Fruit fly (Drosophila melanogaster): ENCODE measurements around the gene CG33080.

Gene CG33080

DNA sequence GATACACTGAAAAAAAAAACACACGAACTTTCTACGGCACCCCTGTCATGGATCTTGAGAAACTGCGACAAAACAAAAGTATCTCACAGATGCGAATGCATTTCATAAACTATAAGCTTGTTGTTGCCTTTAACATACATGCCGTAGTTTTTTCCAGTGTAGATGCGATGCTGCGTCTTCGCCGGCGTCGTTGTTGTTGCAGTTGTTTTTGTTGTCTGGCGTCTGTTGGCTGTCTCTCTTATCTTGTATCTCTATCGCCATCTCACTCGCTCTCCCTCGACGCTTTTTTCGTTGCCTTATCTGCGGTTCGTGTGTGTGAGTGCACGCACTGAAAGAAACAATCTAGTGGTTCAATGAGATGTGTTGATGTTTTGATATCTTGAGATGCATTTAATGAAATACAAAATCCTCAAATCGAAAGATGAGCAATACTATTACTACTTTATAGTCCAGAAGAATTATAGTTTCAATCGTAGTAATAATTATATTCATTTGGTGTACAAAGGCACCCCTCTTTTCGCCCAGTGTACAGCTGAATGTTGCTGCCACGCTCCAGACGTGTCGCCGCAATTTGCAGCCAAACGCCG lies 21.0 kb downstream of the CG33080 start (continued):
- TF ChIP-seq Dip2 (GFP tag; IDR thresholded peaks at IDR 0.05) (no peak), CG17612 (GFP tag; IDR thresholded peaks at IDR 0.05) (peak; percentile 81), ems (GFP tag; optimal IDR thresholded peaks at IDR 0.05) (peak; percentile 96), knrl (GFP tag; IDR thresholded peaks at IDR 0.05; ENCODE audit: partially characterized antibody) (no peak), D19A (tag; optimal IDR thresholded peaks at IDR 0.05) (peak; percentile 69), zen (tag; optimal IDR thresholded peaks at IDR 0.05) (peak; percentile 95), Bgb (GFP tag; IDR thresholded peaks at IDR 0.05; ENCODE audit: partially characterized antibody) (no peak), lov (optimal IDR thresholded peaks at IDR 0.05) (no peak), lov (GFP tag; IDR thresholded peaks at IDR 0.05) (peak; percentile 97), HHEX (GFP tag; optimal IDR thresholded peaks at IDR 0.05) (peak; percentile 95), B-H1 (GFP tag; IDR thresholded peaks at IDR 0.05) (peak; percentile 92), CG43689 (GFP tag; IDR thresholded peaks at IDR 0.05) (peak; percentile 94), Hsf (GFP tag; optimal IDR thresholded peaks at IDR 0.05) (peak; percentile 98), CG2202 (tag; optimal IDR thresholded peaks at IDR 0.05) (peak; percentile 88), CG10267 (tag; optimal IDR thresholded peaks at IDR 0.05) (peak; percentile 90), tna (GFP tag; IDR thresholded peaks at IDR 0.05; ENCODE audit: partially characterized antibody) (no peak), az2 (GFP tag; optimal IDR thresholded peaks at IDR 0.05) (peak; percentile 97), ato (GFP tag; IDR thresholded peaks at IDR 0.05; ENCODE audit: partially characterized antibody) (no peak), Ets97D (GFP tag; optimal IDR thresholded peaks at IDR 0.05) (peak; percentile 85), CG9437 (GFP tag; optimal IDR thresholded peaks at IDR 0.05) (peak; percentile 91), Bteb2 (GFP tag; optimal IDR thresholded peaks at IDR 0.05) (peak; percentile 95), ATbp (GFP tag; optimal IDR thresholded peaks at IDR 0.05) (peak; percentile 95), Eip74EF (GFP tag; optimal IDR thresholded peaks at IDR 0.05) (peak in 1 of 2 experiments; percentile 89), run (tag; optimal IDR thresholded peaks at IDR 0.05) (peak; percentile 62), so (GFP tag; IDR thresholded peaks at IDR 0.05) (peak; percentile 94), luna (GFP tag; optimal IDR thresholded peaks at IDR 0.05) (peak; percentile 87), ci (GFP tag; IDR thresholded peaks at IDR 0.05) (peak; percentile 99), CG16815 (GFP tag; optimal IDR thresholded peaks at IDR 0.05) (peak; percentile 96), scrt (GFP tag; optimal IDR thresholded peaks at IDR 0.05) (peak; percentile 90), kah (GFP tag; optimal IDR thresholded peaks at IDR 0.05) (peak; percentile 93), CG1603 (tag; optimal IDR thresholded peaks at IDR 0.05) (peak; percentile 93), CG6175 (GFP tag; IDR thresholded peaks at IDR 0.05) (peak; percentile 87), ap (GFP tag; IDR thresholded peaks at IDR 0.05) (peak; percentile 94), hth (optimal IDR thresholded peaks at IDR 0.05) (no peak), CG11093 (GFP tag; IDR thresholded peaks at IDR 0.05) (peak; percentile 93), row (GFP tag; IDR thresholded peaks at IDR 0.05) (peak; percentile 95), CG6272 (GFP tag; IDR thresholded peaks at IDR 0.05) (peak; percentile 89), schlank (tag; optimal IDR thresholded peaks at IDR 0.05) (peak; percentile 82), mam (GFP tag; optimal IDR thresholded peaks at IDR 0.05) (peak; percentile 96), Trl (optimal IDR thresholded peaks at IDR 0.05) (no peak), Trl (GFP tag; optimal IDR thresholded peaks at IDR 0.05) (peak; percentile 99), emc (GFP tag; optimal IDR thresholded peaks at IDR 0.05) (peak; percentile 95), BEAF-32 (GFP tag; optimal IDR thresholded peaks at IDR 0.05) (no peak), CG10274 (GFP tag; optimal IDR thresholded peaks at IDR 0.05) (peak; percentile 88), CG17186 (GFP tag; optimal IDR thresholded peaks at IDR 0.05) (peak; percentile 86), Antp (GFP tag; optimal IDR thresholded peaks at IDR 0.05) (peak; percentile 99), CG32532 (GFP tag; IDR thresholded peaks at IDR 0.05) (peak; percentile 90), croc (GFP tag; conservative IDR thresholded peaks at IDR 0.05) (peak; percentile 95), yki (optimal IDR thresholded peaks at IDR 0.05) (no peak), bowl (GFP tag; IDR thresholded peaks at IDR 0.05) (peak; percentile 89), cwo (GFP tag; optimal IDR thresholded peaks at IDR 0.05) (peak; percentile 88)

Measured in whole organism, embryonic.